Fruit fly (Drosophila melanogaster): ENCODE measurements around the gene ghi.

Gene ghi

DNA sequence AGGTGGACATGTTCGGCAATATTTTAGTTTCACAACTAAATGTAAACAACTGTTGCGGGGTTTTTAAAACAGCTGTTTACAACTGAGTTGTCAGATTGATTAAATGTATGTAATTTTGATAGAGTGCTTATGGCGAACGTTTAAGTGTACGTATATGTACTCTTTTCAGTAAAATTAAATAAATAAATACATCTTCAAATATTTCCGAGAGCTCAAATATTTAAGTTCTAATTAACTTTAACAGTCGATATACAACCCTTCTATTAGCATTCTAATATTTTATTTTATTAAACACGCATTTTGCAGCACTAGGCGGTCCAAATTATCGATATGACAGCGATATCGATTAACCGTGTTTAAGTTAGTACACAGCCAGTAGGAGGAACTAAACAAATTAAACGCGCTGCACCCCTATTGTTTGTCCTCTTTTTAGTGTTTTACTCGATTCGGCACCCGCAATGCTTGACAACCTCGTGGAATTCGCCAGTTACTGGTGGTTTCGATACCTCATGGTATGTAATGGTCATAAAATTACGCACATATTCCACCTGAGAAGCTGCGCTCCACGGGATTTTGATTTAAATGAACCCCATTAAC, at the start of gene ghi, which contains the start of gene CG3448:
ghi (plus strand) TSS at position 355 of the 597 bp plus-strand sequence.
CG3448 (minus strand) TSS at position 51 of the 597 bp plus-strand sequence.
- TF ChIP-seq EcR (GFP tag; optimal IDR thresholded peaks at IDR 0.05) (no peak), pan (optimal IDR thresholded peaks at IDR 0.05) (no peak), psq (optimal IDR thresholded peaks at IDR 0.05) (no peak), Dll (optimal IDR thresholded peaks at IDR 0.05) (no peak), usp (GFP tag; optimal IDR thresholded peaks at IDR 0.05) (no peak), CG8478 (optimal IDR thresholded peaks at IDR 0.05) (no peak)

DNA sequence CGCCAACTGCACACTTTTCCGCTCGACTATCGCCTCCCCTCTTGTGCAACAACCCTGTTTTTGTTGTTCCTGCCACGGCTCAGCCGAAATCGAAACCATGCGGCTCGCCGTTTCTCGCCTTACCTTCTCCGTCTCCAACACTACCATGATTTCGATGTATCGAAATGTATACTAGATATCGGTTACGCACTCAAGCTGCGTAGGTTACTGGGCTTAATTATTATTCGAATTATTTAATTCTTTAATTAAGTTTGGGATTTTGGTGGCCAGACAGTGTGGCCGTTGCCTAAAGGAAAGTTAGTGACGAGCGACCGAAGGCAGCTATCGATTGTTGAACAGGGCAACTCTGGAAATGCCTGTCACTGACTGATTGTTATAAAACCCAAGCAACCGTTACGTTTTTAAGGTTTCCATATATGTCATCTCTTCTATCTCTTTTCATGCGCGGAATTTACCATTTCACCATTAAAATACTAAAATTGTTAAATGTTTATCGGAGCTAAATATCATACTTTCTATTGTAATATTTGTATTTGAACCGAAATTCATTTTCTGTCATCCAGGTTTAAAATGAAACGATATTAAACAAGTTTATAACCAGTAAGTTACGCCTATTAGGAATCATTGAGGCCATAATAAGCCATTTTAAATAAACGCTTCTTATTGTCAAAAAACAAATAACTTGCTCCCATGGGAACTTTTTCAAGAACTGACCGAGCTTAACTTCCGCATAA, 49.4 kb upstream of the ghi start, which contains the start of gene eIF4E1:
eIF4E1 (minus strand) TSS at position 304 of the 734 bp plus-strand sequence.
- no peak for TF ChIP-seq CG8478 (optimal IDR thresholded peaks at IDR 0.05)
- no peak for TF ChIP-seq Dll (optimal IDR thresholded peaks at IDR 0.05)
- no peak for TF ChIP-seq EcR (GFP tag; optimal IDR thresholded peaks at IDR 0.05)
- TF ChIP-seq pan (optimal IDR thresholded peaks at IDR 0.05), result no peak
- no peak for TF ChIP-seq usp (GFP tag; optimal IDR thresholded peaks at IDR 0.05)
- TF ChIP-seq psq (optimal IDR thresholded peaks at IDR 0.05), result no peak

DNA sequence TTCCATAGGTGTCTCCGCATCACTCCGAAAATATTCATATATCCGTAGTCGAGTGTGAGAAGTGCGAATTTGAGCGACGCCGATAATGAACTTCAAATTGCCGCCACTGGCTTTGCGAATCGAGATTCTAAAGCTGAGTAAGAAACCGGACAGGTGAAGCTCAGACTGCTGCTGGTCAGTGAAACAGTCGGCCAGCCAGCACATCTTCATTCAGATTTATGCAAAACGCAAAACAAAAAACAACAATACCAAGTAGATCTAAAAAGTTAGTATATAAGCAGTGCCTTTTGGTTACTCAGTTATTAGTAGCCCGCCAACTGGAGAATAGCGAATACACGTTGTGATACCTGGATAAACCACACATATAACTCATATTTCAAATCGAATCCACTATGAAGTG, 47.2 kb upstream of the ghi start, which contains the start of gene Cpr67B:
Cpr67B (plus strand) TSS at position 301 of the 400 bp plus-strand sequence.
- no peak for TF ChIP-seq EcR (GFP tag; optimal IDR thresholded peaks at IDR 0.05)
- TF ChIP-seq psq (optimal IDR thresholded peaks at IDR 0.05), result no peak
- no peak for TF ChIP-seq usp (GFP tag; optimal IDR thresholded peaks at IDR 0.05)
- TF ChIP-seq CG8478 (optimal IDR thresholded peaks at IDR 0.05), result no peak
- no peak for TF ChIP-seq pan (optimal IDR thresholded peaks at IDR 0.05)
- no peak for TF ChIP-seq Dll (optimal IDR thresholded peaks at IDR 0.05)

DNA sequence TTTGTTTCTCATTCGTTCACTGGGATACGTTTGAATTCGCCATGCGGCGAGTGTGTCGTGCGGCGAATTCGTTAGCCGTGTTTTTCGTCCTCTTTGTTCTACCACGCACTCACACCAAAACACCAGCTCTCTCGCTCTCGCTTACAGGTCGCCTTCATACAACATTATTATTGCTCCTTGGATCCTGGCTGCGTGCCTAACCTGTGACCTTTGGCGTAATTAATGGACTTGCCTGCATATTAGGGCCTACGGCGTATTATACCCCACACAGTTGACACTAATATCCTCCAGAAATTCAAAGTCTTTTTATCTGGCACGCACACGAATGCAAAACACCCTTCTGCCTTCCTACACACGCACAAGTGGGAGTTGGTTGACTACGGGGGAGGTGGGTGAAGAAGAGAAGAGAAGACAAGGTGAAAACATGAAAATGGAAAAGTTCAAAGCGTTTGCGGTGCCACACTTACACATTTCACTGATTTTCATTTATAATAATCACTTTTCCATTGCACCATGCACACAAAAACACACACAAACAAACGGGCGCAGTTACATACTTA, 41.6 kb upstream of the ghi start:
- TF ChIP-seq usp (GFP tag; optimal IDR thresholded peaks at IDR 0.05) (no peak), Dll (optimal IDR thresholded peaks at IDR 0.05) (no peak), CG8478 (optimal IDR thresholded peaks at IDR 0.05) (no peak), pan (optimal IDR thresholded peaks at IDR 0.05) (no peak)

DNA sequence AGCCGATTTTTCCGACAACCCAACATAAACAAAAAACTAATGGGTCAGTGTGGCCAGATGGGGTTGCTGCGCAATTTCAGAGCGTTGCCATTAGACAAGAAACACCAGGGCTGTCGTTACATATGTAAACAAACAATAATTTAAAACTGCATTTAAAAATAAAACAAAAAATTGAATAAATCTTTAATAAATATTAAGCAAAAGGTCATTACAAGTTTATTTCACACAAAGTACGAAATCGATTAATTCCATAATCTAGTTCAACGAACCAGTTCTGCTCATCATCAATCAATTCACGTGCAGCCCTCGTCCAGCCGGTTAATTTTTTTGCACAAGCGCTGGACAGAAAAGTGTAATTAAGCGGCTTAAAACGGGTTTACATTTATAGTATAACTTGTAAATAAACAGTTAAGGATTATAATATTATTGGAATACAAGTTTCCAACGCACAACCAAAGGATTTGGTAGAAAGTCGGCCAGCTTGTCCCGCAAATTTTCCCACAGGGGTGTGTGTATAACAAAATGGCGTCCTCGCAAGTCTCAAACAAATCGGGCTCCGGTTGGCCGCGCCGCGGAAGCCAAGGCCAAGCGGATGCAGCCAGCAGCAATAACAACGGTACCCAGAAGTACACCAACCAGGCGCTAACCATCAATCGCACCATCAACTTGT, 40.8 kb upstream of the ghi start, which contains the start of the genes CG4022 and Cpsf5:
CG4022 (minus strand) TSS at position 79 of the 670 bp plus-strand sequence.
Cpsf5 (plus strand) TSS at position 285 of the 670 bp plus-strand sequence.
- no peak for TF ChIP-seq pan (optimal IDR thresholded peaks at IDR 0.05)
- TF ChIP-seq usp (GFP tag; optimal IDR thresholded peaks at IDR 0.05), result no peak
- TF ChIP-seq Dll (optimal IDR thresholded peaks at IDR 0.05), result no peak
- TF ChIP-seq EcR (GFP tag; optimal IDR thresholded peaks at IDR 0.05), result no peak
- TF ChIP-seq psq (optimal IDR thresholded peaks at IDR 0.05), result no peak
- TF ChIP-seq CG8478 (optimal IDR thresholded peaks at IDR 0.05), result no peak

DNA sequence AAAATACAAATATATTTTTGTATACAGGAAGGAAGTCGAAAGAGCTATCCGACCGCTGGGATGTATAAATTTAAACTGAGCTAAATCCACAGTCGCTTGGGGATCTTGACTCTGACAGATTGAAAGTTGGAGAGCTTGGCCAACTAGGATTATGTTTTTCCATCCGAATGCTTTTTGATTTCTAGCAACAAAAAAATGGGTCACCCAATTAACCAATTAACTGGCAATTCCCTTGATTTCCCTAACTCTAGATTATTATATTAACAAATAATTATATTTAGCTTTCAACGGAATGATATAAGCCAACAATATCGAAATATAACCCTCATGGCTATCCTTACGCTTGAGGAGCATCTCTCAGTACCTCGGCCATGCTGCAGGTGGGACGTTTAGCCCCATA, 34.4 kb upstream of the ghi start, which contains the start of gene CG3982:
CG3982 (minus strand) TSS at position 101 of the 400 bp plus-strand sequence.
- no peak for TF ChIP-seq Dll (optimal IDR thresholded peaks at IDR 0.05)

DNA sequence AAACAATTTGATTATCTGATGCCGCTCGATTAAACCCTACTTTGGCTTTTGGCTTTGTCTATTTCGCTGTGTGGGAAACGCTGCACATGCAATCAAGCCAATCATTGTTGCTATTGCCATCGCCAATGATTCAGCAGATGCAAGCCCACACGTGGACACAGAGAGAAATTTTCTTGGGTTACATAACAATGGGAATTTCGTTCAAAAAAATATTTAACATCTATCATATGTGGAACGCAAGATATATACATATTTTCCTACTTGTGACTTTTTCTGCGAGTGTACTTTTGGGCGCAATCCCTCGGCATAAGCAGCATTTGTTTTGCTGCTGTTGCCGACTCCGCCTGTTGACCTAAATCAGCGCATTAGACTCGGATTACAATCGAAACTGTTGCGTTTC, 32.3 kb upstream of the ghi start:
- TF ChIP-seq psq (optimal IDR thresholded peaks at IDR 0.05) (no peak), CG8478 (optimal IDR thresholded peaks at IDR 0.05) (no peak), Dll (optimal IDR thresholded peaks at IDR 0.05) (no peak), pan (optimal IDR thresholded peaks at IDR 0.05) (no peak), EcR (GFP tag; optimal IDR thresholded peaks at IDR 0.05) (no peak), usp (GFP tag; optimal IDR thresholded peaks at IDR 0.05) (no peak)

DNA sequence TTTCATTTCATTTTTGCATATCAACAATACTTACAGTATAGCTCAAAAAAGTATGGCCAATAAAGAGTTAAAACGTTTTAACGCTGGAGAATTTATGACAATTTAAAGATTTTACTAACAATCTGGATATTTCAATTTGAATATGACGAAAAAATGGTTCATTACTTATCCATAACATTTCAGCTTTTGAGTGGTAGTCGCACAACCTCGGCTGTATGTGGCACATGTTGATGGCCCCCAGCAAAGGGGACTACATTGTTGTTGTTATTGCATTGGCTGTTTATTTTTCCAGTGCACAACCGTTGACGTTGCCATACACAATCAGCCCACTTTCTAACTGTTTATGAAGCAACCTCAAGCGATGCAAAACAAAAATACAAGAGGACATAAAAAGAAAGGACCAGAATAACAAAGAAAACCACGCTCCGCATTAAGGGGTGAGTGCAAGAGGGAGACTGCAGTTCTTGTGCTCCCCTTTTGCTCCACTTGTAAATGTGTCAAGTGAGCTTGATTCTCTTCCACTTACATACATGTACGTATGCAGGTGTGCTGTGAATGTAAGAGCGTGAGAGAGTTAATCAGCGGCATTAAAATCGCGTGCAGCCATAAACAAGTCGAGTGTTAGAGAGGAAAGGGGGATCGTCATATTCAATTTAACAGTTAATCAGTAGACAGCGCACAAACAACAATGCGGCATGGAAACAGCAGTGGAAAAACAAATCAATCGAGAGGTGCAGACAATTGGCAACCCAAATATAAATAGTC, 31.4 kb upstream of the ghi start:
- TF ChIP-seq EcR (GFP tag; optimal IDR thresholded peaks at IDR 0.05) (no peak), usp (GFP tag; optimal IDR thresholded peaks at IDR 0.05) (no peak), Dll (optimal IDR thresholded peaks at IDR 0.05) (no peak), pan (optimal IDR thresholded peaks at IDR 0.05) (no peak), CG8478 (optimal IDR thresholded peaks at IDR 0.05) (no peak), psq (optimal IDR thresholded peaks at IDR 0.05) (no peak)

DNA sequence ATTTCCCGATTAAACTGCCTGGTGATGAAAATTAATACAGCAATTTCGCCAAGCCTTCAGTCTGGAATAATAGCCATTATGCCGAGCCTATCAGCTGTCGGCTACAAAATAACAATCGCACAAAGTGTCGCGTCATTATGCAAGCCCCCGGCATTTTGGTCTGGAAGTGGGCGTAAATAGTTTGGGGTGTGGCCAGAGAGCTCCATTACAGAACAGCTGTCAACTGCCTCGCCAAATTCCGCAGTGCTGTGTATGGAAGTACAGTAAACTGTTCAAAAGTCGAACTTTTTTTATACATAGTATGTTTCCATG, 30.9 kb upstream of the ghi start:
- TF ChIP-seq CG8478 (optimal IDR thresholded peaks at IDR 0.05) (no peak), Dll (optimal IDR thresholded peaks at IDR 0.05) (no peak), EcR (GFP tag; optimal IDR thresholded peaks at IDR 0.05) (no peak), psq (optimal IDR thresholded peaks at IDR 0.05) (no peak), pan (optimal IDR thresholded peaks at IDR 0.05) (no peak), usp (GFP tag; optimal IDR thresholded peaks at IDR 0.05) (no peak)

DNA sequence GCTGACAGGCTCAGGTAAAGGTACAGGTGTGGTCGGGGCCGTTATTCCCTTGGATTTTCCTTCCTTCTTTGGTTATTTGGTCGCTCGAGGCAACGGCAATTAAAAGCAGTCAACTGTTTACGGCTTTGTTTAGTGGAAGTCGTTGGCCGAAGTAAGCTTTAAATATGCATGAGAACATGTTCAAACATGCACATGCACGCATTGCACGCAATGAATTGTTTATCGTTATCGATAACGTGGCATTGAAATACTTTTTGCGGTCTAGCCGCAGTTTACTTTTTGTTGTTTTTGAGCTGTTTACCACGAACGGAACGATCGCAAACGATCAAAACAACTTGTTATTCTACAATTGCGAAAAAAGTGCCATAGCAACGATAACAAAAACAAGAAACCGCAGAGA, 30.1 kb upstream of the ghi start:
- TF ChIP-seq psq (optimal IDR thresholded peaks at IDR 0.05) (no peak), usp (GFP tag; optimal IDR thresholded peaks at IDR 0.05) (no peak), Dll (optimal IDR thresholded peaks at IDR 0.05) (no peak), EcR (GFP tag; optimal IDR thresholded peaks at IDR 0.05) (no peak), CG8478 (optimal IDR thresholded peaks at IDR 0.05) (no peak), pan (optimal IDR thresholded peaks at IDR 0.05) (no peak)

DNA sequence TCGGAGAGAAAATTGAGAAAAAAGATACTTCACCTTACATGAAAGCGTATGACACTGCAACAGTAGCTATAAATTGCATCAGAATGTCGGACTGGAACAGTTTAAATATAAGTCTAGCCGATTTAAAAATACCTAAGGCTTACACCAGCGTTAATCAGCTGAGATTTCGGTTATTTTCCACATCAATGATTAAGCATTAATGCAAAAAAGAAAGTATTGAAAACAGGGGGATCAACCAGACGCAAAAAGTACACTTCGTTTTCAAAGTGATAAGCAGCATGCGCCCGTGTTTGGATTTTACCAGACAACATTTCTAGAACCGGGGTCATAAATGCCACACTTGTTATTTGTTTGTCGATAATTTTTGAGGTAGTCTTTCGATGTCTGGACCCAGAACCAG, 29.5 kb upstream of the ghi start:
- no peak for TF ChIP-seq EcR (GFP tag; optimal IDR thresholded peaks at IDR 0.05)
- no peak for TF ChIP-seq CG8478 (optimal IDR thresholded peaks at IDR 0.05)
- TF ChIP-seq usp (GFP tag; optimal IDR thresholded peaks at IDR 0.05), result no peak
- no peak for TF ChIP-seq pan (optimal IDR thresholded peaks at IDR 0.05)

Measured in whole organism.